Worm (Caenorhabditis elegans) whole organism, early embryonic: ENCODE results near the gene rga-5.

Experiments
- B0310.2 ChIP-seq: sonication (generic microtip); optimal IDR thresholded peaks from 2 replicates; lab custom pipeline; 2016; ENCODE audit warnings: mild to moderate bottlenecking, missing genetic modification characterization, missing compliant biosample characterization
- F13C5.2 ChIP-seq: sonication (generic microtip); optimal IDR thresholded peaks from 2 replicates; lab custom pipeline; 2017; ENCODE audit warnings: mild to moderate bottlenecking, missing genetic modification characterization, inconsistent platforms, missing compliant biosample characterization
- aly-1 ChIP-seq: sonication (generic microtip); optimal IDR thresholded peaks from 2 replicates; lab custom pipeline; 2016; ENCODE audit warnings: missing genetic modification characterization, missing compliant biosample characterization
- ama-1 ChIP-seq: fragments of 150-350 bp; optimal IDR thresholded peaks from 2 replicates; lab custom pipeline; 2014
- ceh-13 ChIP-seq: fragments of 200-800 bp; sonication (Bioruptor generic); optimal IDR thresholded peaks from 2 replicates; lab custom pipeline; 2018; ENCODE audit warnings: mild to moderate bottlenecking, missing genetic modification characterization, missing compliant biosample characterization
- ceh-36 ChIP-seq: sonication (generic microtip); optimal IDR thresholded peaks from 2 replicates; lab custom pipeline; 2016; ENCODE audit warnings: missing genetic modification characterization, inconsistent platforms, missing compliant biosample characterization
- flt-1 ChIP-seq: fragments of 200-800 bp; sonication (Bioruptor generic); IDR thresholded peaks from 2 replicates; pipeline ENCODE4 v1.3.6; 2022; ENCODE audit warnings: missing genetic modification characterization, missing compliant biosample characterization
- hmg-4 ChIP-seq: fragments of 200-800 bp; sonication (Bioruptor generic); optimal IDR thresholded peaks from 2 replicates; lab custom pipeline; 2018; ENCODE audit warnings: mild to moderate bottlenecking, missing genetic modification characterization, missing compliant biosample characterization
- hnd-1 ChIP-seq: sonication (generic microtip); optimal IDR thresholded peaks from 2 replicates; lab custom pipeline; 2016; ENCODE audit warnings: missing genetic modification characterization, missing compliant biosample characterization
- scrt-1 ChIP-seq: fragments of 200-800 bp; sonication (Bioruptor generic); IDR thresholded peaks from 2 replicates; pipeline ENCODE4 v1.3.6; 2022; ENCODE audit warnings: missing genetic modification characterization, missing compliant biosample characterization
- sea-1 ChIP-seq: fragments of 200-800 bp; sonication (Bioruptor generic); conservative IDR thresholded peaks from 2 replicates; pipeline ENCODE4 v1.3.6; 2022; ENCODE audit warnings: missing genetic modification characterization, missing compliant biosample characterization
- tbx-11 ChIP-seq: fragments of 200-800 bp; sonication (Bioruptor generic); IDR thresholded peaks from 2 replicates; pipeline ENCODE4 v1.3.6; 2022; ENCODE audit warnings: missing genetic modification characterization, missing compliant biosample characterization
- tbx-37 ChIP-seq: fragments of 200-800 bp; sonication (Bioruptor generic); conservative IDR thresholded peaks from 2 replicates; pipeline ENCODE4 v1.3.6; 2022; ENCODE audit warnings: missing genetic modification reagents, missing genetic modification characterization, missing compliant biosample characterization
- tra-4 ChIP-seq: sonication (generic microtip); optimal IDR thresholded peaks from 2 replicates; lab custom pipeline; 2017; ENCODE audit warnings: missing genetic modification characterization, missing compliant biosample characterization

- no peak for TF ChIP-seq tra-4 (tag; lab: Kevin White, UChicago)
- no peak for TF ChIP-seq ceh-36 (tag; lab: Kevin White, UChicago)
- TF ChIP-seq flt-1 (GFP tag; lab: Robert Waterston, UW): no peak
- TF ChIP-seq ama-1 (lab: Kevin White, UChicago): no peak
- no peak for TF ChIP-seq ceh-13
- TF ChIP-seq F13C5.2 (tag; lab: Kevin White, UChicago): no peak
- no peak for TF ChIP-seq B0310.2
- no peak for TF ChIP-seq aly-1 (tag; lab: Kevin White, UChicago)
- no peak for TF ChIP-seq hnd-1 (tag; lab: Kevin White, UChicago)
- no peak for TF ChIP-seq tbx-37 (GFP tag; lab: Robert Waterston, UW)
- no peak for TF ChIP-seq sea-1 (GFP tag; lab: Robert Waterston, UW)
- no peak for TF ChIP-seq scrt-1 (GFP tag; lab: Robert Waterston, UW)
- TF ChIP-seq tbx-11 (GFP tag; lab: Robert Waterston, UW): no peak
- no peak for TF ChIP-seq hmg-4 (GFP tag; lab: Kevin White, UChicago)
Observed at ce11 chrIV:13880803-13881202, 53.1 kb downstream of the rga-5 start.
